Fruit fly (Drosophila melanogaster) whole organism, prepupa: ENCODE measurements around the gene Art4.

Experiments
- CG10669 ChIP-seq: fragments of 200-800 bp; sonication (Bioruptor generic); optimal IDR thresholded peaks from 3 replicates; lab custom pipeline; 2018; ENCODE audit warnings: missing biosample characterization, mild to moderate bottlenecking, missing genetic modification characterization, moderate library complexity
- CG11294 ChIP-seq: fragments of 200-800 bp; sonication (Bioruptor generic); IDR thresholded peaks from 2 replicates; pipeline ENCODE4 v1.3.6; 2022; ENCODE audit warnings: missing biosample characterization, missing genetic modification characterization
- CG11762 ChIP-seq: fragments of 200-800 bp; sonication (Bioruptor generic); optimal IDR thresholded peaks from 3 replicates; lab custom pipeline; 2016; ENCODE audit warnings: missing biosample characterization, missing genetic modification characterization; ENCODE audit not compliant: insufficient read depth
- CG11902 ChIP-seq: fragments of 200-800 bp; sonication (Bioruptor generic); optimal IDR thresholded peaks from 3 replicates; lab custom pipeline; 2016; ENCODE audit warnings: missing biosample characterization, missing genetic modification characterization
- CG15336 ChIP-seq: fragments of 200-800 bp; sonication (Bioruptor generic); IDR thresholded peaks from 2 replicates; pipeline ENCODE4 v1.3.6; 2022; ENCODE audit warnings: missing biosample characterization, missing genetic modification characterization
- CG1621 ChIP-seq: fragments of 200-800 bp; sonication (Bioruptor generic); optimal IDR thresholded peaks from 3 replicates; lab custom pipeline; 2018; ENCODE audit warnings: missing biosample characterization, mild to moderate bottlenecking, missing genetic modification characterization
- CG16779 ChIP-seq: fragments of 200-800 bp; sonication (Bioruptor generic); optimal IDR thresholded peaks from 3 replicates; lab custom pipeline; 2017; ENCODE audit warnings: missing biosample characterization, mild to moderate bottlenecking, missing genetic modification characterization
- CG31627 ChIP-seq: fragments of 200-800 bp; sonication (Bioruptor generic); optimal IDR thresholded peaks from 3 replicates; lab custom pipeline; 2016; ENCODE audit warnings: missing biosample characterization, missing genetic modification characterization
- CG6163 ChIP-seq: fragments of 200-800 bp; sonication (Bioruptor generic); IDR thresholded peaks from 3 replicates; pipeline ENCODE4 v1.3.6; 2022; ENCODE audit warnings: missing biosample characterization, missing genetic modification characterization
- CG6792 ChIP-seq: fragments of 200-800 bp; sonication (Bioruptor generic); optimal IDR thresholded peaks from 3 replicates; lab custom pipeline; 2016; ENCODE audit warnings: missing biosample characterization, missing genetic modification characterization
- CG6854 ChIP-seq: fragments of 200-800 bp; sonication (Bioruptor generic); optimal IDR thresholded peaks from 2 replicates; lab custom pipeline; 2017; ENCODE audit warnings: missing biosample characterization, mild to moderate bottlenecking, missing genetic modification characterization
- CG7368 ChIP-seq: fragments of 200-800 bp; sonication (Bioruptor generic); optimal IDR thresholded peaks from 3 replicates; lab custom pipeline; 2016; ENCODE audit warnings: missing biosample characterization, missing genetic modification characterization
- CG8119 ChIP-seq: fragments of 200-800 bp; sonication (Bioruptor generic); IDR thresholded peaks from 3 replicates; pipeline ENCODE4 v1.3.6; 2022; ENCODE audit warnings: missing biosample characterization, missing genetic modification characterization
- CG8632 ChIP-seq: fragments of 200-800 bp; sonication (Bioruptor generic); optimal IDR thresholded peaks from 3 replicates; lab custom pipeline; 2016; ENCODE audit warnings: missing biosample characterization, missing genetic modification characterization
- Eip93F ChIP-seq: fragments of 200-800 bp; sonication (Bioruptor generic); optimal IDR thresholded peaks from 2 replicates; lab custom pipeline; 2016; ENCODE audit warnings: missing biosample characterization, mild to moderate bottlenecking, missing genetic modification characterization
- Gug ChIP-seq: fragments of 200-800 bp; sonication (Bioruptor generic); IDR thresholded peaks from 2 replicates; pipeline ENCODE4 v1.3.6; 2022; ENCODE audit warnings: missing biosample characterization, missing genetic modification characterization
- Hr38 ChIP-seq: sonication (Bioruptor generic); optimal IDR thresholded peaks from 2 replicates; lab custom pipeline; 2016; ENCODE audit warnings: missing biosample characterization, missing genetic modification characterization
- Hr39 ChIP-seq: fragments of 200-800 bp; sonication (Bioruptor generic); optimal IDR thresholded peaks from 2 replicates; lab custom pipeline; 2016; ENCODE audit warnings: missing biosample characterization, missing genetic modification characterization
- Hr4 ChIP-seq: fragments of 200-800 bp; sonication (Bioruptor generic); optimal IDR thresholded peaks from 3 replicates; lab custom pipeline; 2016; ENCODE audit warnings: missing biosample characterization, missing genetic modification characterization
- Met ChIP-seq: fragments of 200-800 bp; sonication (Bioruptor generic); optimal IDR thresholded peaks from 3 replicates; lab custom pipeline; 2016; ENCODE audit warnings: missing biosample characterization, missing genetic modification characterization
- OdsH ChIP-seq: fragments of 200-800 bp; sonication (Bioruptor generic); optimal IDR thresholded peaks from 3 replicates; lab custom pipeline; 2016; ENCODE audit warnings: missing biosample characterization, missing genetic modification characterization
- Smox ChIP-seq: fragments of 200-800 bp; sonication (Bioruptor generic); optimal IDR thresholded peaks from 3 replicates; lab custom pipeline; 2016; ENCODE audit warnings: missing biosample characterization, missing genetic modification characterization
- Sox102F ChIP-seq: fragments of 200-800 bp; sonication (Bioruptor generic); optimal IDR thresholded peaks from 2 replicates; lab custom pipeline; 2016; ENCODE audit warnings: missing biosample characterization, mild to moderate bottlenecking, missing genetic modification characterization
- Sox14 ChIP-seq: fragments of 200-800 bp; sonication (Bioruptor generic); optimal IDR thresholded peaks from 3 replicates; lab custom pipeline; 2016; ENCODE audit warnings: missing biosample characterization, missing genetic modification characterization
- Sox15 ChIP-seq: fragments of 200-800 bp; sonication (Bioruptor generic); optimal IDR thresholded peaks from 3 replicates; lab custom pipeline; 2016; ENCODE audit warnings: missing biosample characterization, missing genetic modification characterization
- achi ChIP-seq: fragments of 200-800 bp; sonication (Bioruptor generic); optimal IDR thresholded peaks from 3 replicates; lab custom pipeline; 2016; ENCODE audit warnings: missing biosample characterization, missing genetic modification characterization
- acj6 ChIP-seq: fragments of 200-800 bp; sonication (Bioruptor generic); optimal IDR thresholded peaks from 3 replicates; lab custom pipeline; 2016; ENCODE audit warnings: missing biosample characterization, missing genetic modification characterization
- esn ChIP-seq: fragments of 200-800 bp; sonication (Bioruptor generic); optimal IDR thresholded peaks from 2 replicates; lab custom pipeline; 2016; ENCODE audit warnings: missing biosample characterization, mild to moderate bottlenecking, missing genetic modification characterization, moderate library complexity
- fd85E ChIP-seq: fragments of 200-800 bp; sonication (Bioruptor generic); optimal IDR thresholded peaks from 3 replicates; lab custom pipeline; 2016; ENCODE audit warnings: missing biosample characterization, missing genetic modification characterization
- fkh ChIP-seq: fragments of 200-800 bp; sonication (Bioruptor generic); optimal IDR thresholded peaks from 3 replicates; lab custom pipeline; 2017; ENCODE audit warnings: missing biosample characterization, mild to moderate bottlenecking, missing genetic modification characterization, moderate library complexity
- lz ChIP-seq: fragments of 200-800 bp; sonication (Bioruptor generic); optimal IDR thresholded peaks from 3 replicates; lab custom pipeline; 2016; ENCODE audit warnings: missing biosample characterization, missing genetic modification characterization
- net ChIP-seq: fragments of 200-800 bp; sonication (Bioruptor generic); optimal IDR thresholded peaks from 3 replicates; lab custom pipeline; 2016; ENCODE audit warnings: missing biosample characterization, missing genetic modification characterization
- pdm3 ChIP-seq: fragments of 200-800 bp; sonication (Bioruptor generic); optimal IDR thresholded peaks from 3 replicates; lab custom pipeline; 2016; ENCODE audit warnings: missing biosample characterization, missing genetic modification characterization
- salr ChIP-seq, 2 experiments: fragments of 200-800 bp; sonication (Bioruptor generic); optimal IDR thresholded peaks; 3 replicates each; lab custom pipeline; 2016 to 2018; ENCODE audit warnings: missing biosample characterization in 2 of 2, missing genetic modification characterization in 2 of 2, mild to moderate bottlenecking in 1 of 2
- spab ChIP-seq: fragments of 200-800 bp; sonication (Bioruptor generic); optimal IDR thresholded peaks from 2 replicates; lab custom pipeline; 2017; ENCODE audit warnings: missing biosample characterization, mild to moderate bottlenecking, missing genetic modification characterization, missing genetic modification reagents
- svp ChIP-seq: fragments of 200-800 bp; sonication (Bioruptor generic); peaks from one replicate; lab custom pipeline; 2016; ENCODE audit warnings: missing biosample characterization, missing genetic modification characterization
- topi ChIP-seq: fragments of 200-800 bp; sonication (Bioruptor generic); optimal IDR thresholded peaks from 3 replicates; lab custom pipeline; 2016; ENCODE audit warnings: missing biosample characterization, missing genetic modification characterization

Art4 gene

DNA sequence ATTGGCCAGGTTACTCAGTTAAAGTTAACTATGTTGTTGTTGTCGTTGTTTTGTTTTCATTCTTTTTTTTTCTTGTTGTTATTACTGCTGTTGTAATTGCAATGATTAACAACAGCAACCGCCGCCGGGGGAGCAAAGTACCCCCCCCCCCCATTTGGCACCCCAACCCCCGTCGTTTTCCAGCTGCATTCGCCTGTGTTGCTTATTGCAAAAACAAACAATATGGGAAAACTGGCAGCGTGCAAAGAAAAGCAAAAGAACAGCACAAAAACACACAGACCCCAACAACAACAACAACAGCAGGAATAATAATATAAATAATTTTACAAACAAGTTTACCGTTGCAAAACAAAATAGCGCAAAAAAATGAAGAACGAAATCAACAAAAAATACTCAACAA lies 52.5 kb downstream of the Art4 start (continued):
- TF ChIP-seq lz (GFP tag; lab: Kevin White, UChicago) (no peak), CG10669 (GFP tag; lab: Kevin White, UChicago) (peak; percentile 43), Hr39 (no peak), Sox15 (GFP tag; lab: Kevin White, UChicago) (no peak), net (GFP tag; lab: Kevin White, UChicago) (peak; percentile 16), CG1621 (tag; lab: Kevin White, UChicago) (no peak), CG16779 (tag; lab: Kevin White, UChicago) (peak; percentile 34), salr (GFP tag; optimal IDR thresholded peaks at IDR 0.05; lab: Kevin White, UChicago) (no peak), CG6854 (GFP tag; lab: Kevin White, UChicago) (no peak), CG11762 (no peak), Sox102F (GFP tag; lab: Kevin White, UChicago) (no peak), Met (GFP tag; lab: Kevin White, UChicago) (no peak), CG6792 (GFP tag; lab: Kevin White, UChicago) (no peak), svp (GFP tag; lab: Kevin White, UChicago) (no peak), esn (no peak), Gug (GFP tag; lab: Robert Waterston, UW) (no peak), Hr38 (GFP tag; lab: Kevin White, UChicago) (no peak), fkh (GFP tag; lab: Kevin White, UChicago) (no peak), CG15336 (GFP tag; lab: Robert Waterston, UW) (no peak), Hr4 (no peak), CG11902 (GFP tag; lab: Kevin White, UChicago) (no peak), CG11294 (GFP tag; lab: Robert Waterston, UW) (no peak), fd85E (GFP tag; lab: Kevin White, UChicago) (no peak), CG6163 (GFP tag; lab: Robert Waterston, UW) (peak; percentile 62; the same call in 2 of the 3 replicates), pdm3 (GFP tag; lab: Kevin White, UChicago) (no peak), CG31627 (GFP tag; lab: Kevin White, UChicago) (no peak), Sox14 (GFP tag; lab: Kevin White, UChicago) (no peak), Smox (no peak), topi (GFP tag; lab: Kevin White, UChicago) (no peak), spab (GFP tag; lab: Kevin White, UChicago) (peak; percentile 43), acj6 (GFP tag; lab: Kevin White, UChicago) (no peak), Eip93F (GFP tag; lab: Kevin White, UChicago) (no peak), CG7368 (GFP tag; lab: Kevin White, UChicago) (no peak), OdsH (GFP tag; lab: Kevin White, UChicago) (no peak), CG8632 (no peak), achi (GFP tag; lab: Kevin White, UChicago) (no peak), CG8119 (peak; percentile 51)
- TF ChIP-seq, all 60 proteins: peak for 14
